Worm (Caenorhabditis elegans): ENCODE measurements around the gene irld-50.

irld-50 gene

DNA sequence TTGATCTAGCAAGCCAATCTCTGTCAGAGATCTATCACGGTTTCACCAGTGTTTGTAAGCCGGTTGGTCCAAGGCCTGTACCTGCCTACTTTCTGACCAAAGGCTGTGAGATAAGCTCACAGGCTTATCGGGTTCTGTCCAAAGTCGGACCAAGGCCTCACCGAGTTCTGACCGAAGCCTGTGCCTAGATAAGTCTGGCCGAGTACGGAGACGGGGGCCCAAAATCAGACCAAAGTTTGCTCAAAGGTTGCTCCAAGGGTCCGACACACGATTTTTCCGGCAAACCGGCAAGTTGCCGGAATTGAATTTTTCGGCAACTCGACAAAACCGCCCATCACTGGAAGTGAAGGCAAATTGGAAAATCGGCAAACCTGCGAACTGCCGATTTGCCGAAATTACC, 12.3 kb downstream of the irld-50 start:
- no peak for TF ChIP-seq sma-3 (GFP tag; optimal IDR thresholded peaks at IDR 0.05)
- no peak for TF ChIP-seq snpc-4 (tag; optimal IDR thresholded peaks at IDR 0.05)
- TF ChIP-seq nhr-21 (tag; optimal IDR thresholded peaks at IDR 0.05): no peak
- no peak for TF ChIP-seq nhr-129 (tag; optimal IDR thresholded peaks at IDR 0.05)
- no peak for TF ChIP-seq nhr-6 (tag; optimal IDR thresholded peaks at IDR 0.05)
- no peak for TF ChIP-seq crh-2 (tag; optimal IDR thresholded peaks at IDR 0.05)
- TF ChIP-seq fos-1 (tag; optimal IDR thresholded peaks at IDR 0.05): no peak
- no peak for TF ChIP-seq nhr-12 (tag; optimal IDR thresholded peaks at IDR 0.05)
- no peak for TF ChIP-seq elt-3 (tag; optimal IDR thresholded peaks at IDR 0.05)
- TF ChIP-seq ZK546.5 (tag; optimal IDR thresholded peaks at IDR 0.05): no peak
- TF ChIP-seq alr-1 (tag; optimal IDR thresholded peaks at IDR 0.05): no peak
- no peak for TF ChIP-seq sma-9 (GFP tag; optimal IDR thresholded peaks at IDR 0.05)
- no peak for TF ChIP-seq sma-9 (tag; optimal IDR thresholded peaks at IDR 0.05)
- no peak for TF ChIP-seq skn-1 (tag; optimal IDR thresholded peaks at IDR 0.05)
- TF ChIP-seq mab-5 (tag; optimal IDR thresholded peaks at IDR 0.05): no peak
- TF ChIP-seq lin-11 (tag; optimal IDR thresholded peaks at IDR 0.05): no peak
- TF ChIP-seq ztf-11 (tag; optimal IDR thresholded peaks at IDR 0.05): no peak
- no peak for TF ChIP-seq ztf-4 (tag; optimal IDR thresholded peaks at IDR 0.05)
- TF ChIP-seq unc-39 (tag; optimal IDR thresholded peaks at IDR 0.05): no peak
- TF ChIP-seq lin-13 (GFP tag; optimal IDR thresholded peaks at IDR 0.05): no peak

ce11 chrII:2930499-2930898, 13.4 kb downstream of the irld-50 start, which contains the start of the genes irld-64 and irld-63:
Gene irld-64, minus strand, starts transcription at chrII:2930599.
Gene irld-63, plus strand, starts transcription at chrII:2930728.
- no peak for TF ChIP-seq blmp-1 (tag; optimal IDR thresholded peaks at IDR 0.05; ENCODE audit: insufficient read depth)
- TF ChIP-seq fos-1 (tag; optimal IDR thresholded peaks at IDR 0.05): no peak
- no peak for TF ChIP-seq aly-2 (tag; optimal IDR thresholded peaks at IDR 0.05)
- no peak for TF ChIP-seq unc-62 (GFP tag; optimal IDR thresholded peaks at IDR 0.05)
- TF ChIP-seq nhr-12 (tag; optimal IDR thresholded peaks at IDR 0.05): no peak

DNA sequence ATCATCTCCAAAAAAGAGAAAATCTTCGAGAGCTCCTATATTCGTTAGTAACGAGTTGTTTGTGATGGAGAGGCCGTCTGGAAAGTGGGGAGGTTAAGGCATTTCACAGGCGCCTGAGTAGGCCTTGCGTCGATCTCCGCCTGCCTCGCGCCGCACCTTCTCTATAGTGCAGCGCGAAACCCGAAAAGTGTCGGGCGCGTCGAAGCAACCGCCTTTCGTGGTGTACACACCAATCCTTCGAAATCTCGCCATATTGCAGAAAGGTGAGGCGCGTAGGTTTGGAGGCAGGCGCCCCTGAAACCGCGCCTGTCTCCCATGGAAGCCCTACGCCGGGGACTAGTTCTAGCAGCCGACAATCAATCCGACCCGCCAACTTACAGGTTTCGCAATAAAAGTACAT, 14.0 kb downstream of the irld-50 start:
- TF ChIP-seq lsy-2 (tag; optimal IDR thresholded peaks at IDR 0.05) (no peak), nhr-237 (tag; optimal IDR thresholded peaks at IDR 0.05) (no peak), sma-3 (GFP tag; optimal IDR thresholded peaks at IDR 0.05) (no peak), alr-1 (tag; optimal IDR thresholded peaks at IDR 0.05) (no peak), nhr-23 (tag; optimal IDR thresholded peaks at IDR 0.05) (no peak), sem-4 (tag; optimal IDR thresholded peaks at IDR 0.05) (no peak), sma-9 (GFP tag; optimal IDR thresholded peaks at IDR 0.05) (no peak), sma-9 (tag; optimal IDR thresholded peaks at IDR 0.05) (no peak), mbf-1 (tag; optimal IDR thresholded peaks at IDR 0.05) (no peak), ztf-11 (tag; optimal IDR thresholded peaks at IDR 0.05) (no peak), Y55F3AM.14 (GFP tag; optimal IDR thresholded peaks at IDR 0.05) (no peak), snpc-4 (tag; optimal IDR thresholded peaks at IDR 0.05) (no peak), nhr-6 (tag; optimal IDR thresholded peaks at IDR 0.05) (no peak), skn-1 (tag; optimal IDR thresholded peaks at IDR 0.05) (no peak), nhr-129 (tag; optimal IDR thresholded peaks at IDR 0.05) (no peak), unc-39 (tag; optimal IDR thresholded peaks at IDR 0.05) (no peak), ztf-4 (tag; optimal IDR thresholded peaks at IDR 0.05) (no peak), zag-1 (tag; optimal IDR thresholded peaks at IDR 0.05) (no peak), elt-3 (tag; optimal IDR thresholded peaks at IDR 0.05) (no peak)

DNA sequence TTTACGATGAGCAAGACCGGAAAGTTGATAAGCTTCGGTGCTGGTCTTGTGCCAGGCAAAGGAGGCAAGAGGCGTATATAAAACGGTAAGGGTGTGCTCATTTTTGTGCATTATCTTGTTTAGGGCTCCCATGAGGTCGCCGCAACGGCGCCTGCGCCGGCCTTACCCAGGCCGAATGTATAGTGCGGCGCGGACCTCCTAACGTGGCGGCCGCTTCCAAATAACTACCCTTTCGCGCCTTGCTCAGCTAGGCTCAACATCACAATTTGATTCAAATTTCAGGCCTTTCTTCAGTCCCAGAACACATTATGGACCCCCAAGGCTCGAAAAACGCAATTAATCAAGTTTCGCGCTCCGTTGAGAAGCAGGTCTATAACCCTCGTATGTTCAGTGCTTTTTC, 16.3 kb downstream of the irld-50 start, which contains the start of the genes ZK355.3 and ZK355.8:
Gene ZK355.3, minus strand, starts transcription at position 101 of the 400 bp plus-strand sequence.
Gene ZK355.8, plus strand, starts transcription at position 272 of the 400 bp plus-strand sequence.
- TF ChIP-seq egl-27 (tag; optimal IDR thresholded peaks at IDR 0.05) (no peak), dmd-4 (tag; optimal IDR thresholded peaks at IDR 0.05) (no peak), mab-5 (tag; optimal IDR thresholded peaks at IDR 0.05) (no peak), ceh-82 (tag; optimal IDR thresholded peaks at IDR 0.05) (no peak), ztf-4 (tag; optimal IDR thresholded peaks at IDR 0.05) (no peak), nhr-237 (tag; optimal IDR thresholded peaks at IDR 0.05) (no peak), nhr-25 (tag; optimal IDR thresholded peaks at IDR 0.05) (no peak), ztf-11 (tag; optimal IDR thresholded peaks at IDR 0.05) (no peak)

Data from whole organism, L2 larva.